Fruit fly (Drosophila melanogaster): Measurements from ENCODE around the gene CG7600.

The CG7600 gene

dm6 chr3L:11227708-11228107, 17.1 kb downstream of the CG7600 start:
- TF ChIP-seq Crg-1 (GFP tag; optimal IDR thresholded peaks at IDR 0.05) (no peak), CG11617 (GFP tag; optimal IDR thresholded peaks at IDR 0.05) (no peak), bab1 (GFP tag; optimal IDR thresholded peaks at IDR 0.05) (no peak), CG7101 (tag; optimal IDR thresholded peaks at IDR 0.05) (no peak), CG1620 (GFP tag; optimal IDR thresholded peaks at IDR 0.05) (no peak), ovo (GFP tag; optimal IDR thresholded peaks at IDR 0.05) (no peak), CG14711 (tag; optimal IDR thresholded peaks at IDR 0.05) (no peak), Hr96 (GFP tag; optimal IDR thresholded peaks at IDR 0.05) (no peak)

- TF ChIP-seq cic (GFP tag; optimal IDR thresholded peaks at IDR 0.05) (no peak), CG33017 (tag; optimal IDR thresholded peaks at IDR 0.05) (no peak), kay (GFP tag; ENCODE audit: borderline replicate concordance) (peak; percentile 43), CG7045 (GFP tag; optimal IDR thresholded peaks at IDR 0.05) (no peak)
Observed at dm6 chr3L:11233547-11233946, 23.0 kb downstream of the CG7600 start.

DNA sequence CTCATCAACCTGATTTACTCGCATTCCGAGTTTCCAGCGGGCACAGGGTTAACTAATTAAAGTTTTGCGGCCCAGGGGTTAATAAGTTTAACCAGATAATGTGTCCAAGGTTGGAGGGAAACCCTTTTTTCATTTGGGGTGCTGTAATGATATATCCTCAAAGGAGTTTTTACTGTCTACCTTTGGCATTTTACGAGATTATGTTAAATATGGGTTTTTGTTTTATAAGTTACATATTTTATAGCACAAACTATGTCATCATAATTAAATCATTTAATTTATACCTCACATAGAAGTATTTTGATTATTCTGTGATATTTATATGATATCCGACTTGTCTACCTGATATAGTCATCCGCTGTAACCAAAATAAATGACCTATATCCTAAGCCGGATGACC, 25.5 kb downstream of the CG7600 start, which contains the start of gene Ir68a:
Ir68a (minus strand) TSS at position 101 of the 400 bp plus-strand sequence.
- TF ChIP-seq Clk (GFP tag; optimal IDR thresholded peaks at IDR 0.05) (no peak), Hr96 (GFP tag; optimal IDR thresholded peaks at IDR 0.05) (no peak), kay (GFP tag; ENCODE audit: borderline replicate concordance) (no peak), tj (GFP tag; optimal IDR thresholded peaks at IDR 0.05) (no peak), toe (GFP tag; optimal IDR thresholded peaks at IDR 0.05) (no peak), cnc (optimal IDR thresholded peaks at IDR 0.05) (no peak), pad (GFP tag; optimal IDR thresholded peaks at IDR 0.05) (no peak), CG12768 (GFP tag; optimal IDR thresholded peaks at IDR 0.05) (no peak), Crg-1 (GFP tag; optimal IDR thresholded peaks at IDR 0.05) (no peak), CG1620 (GFP tag; optimal IDR thresholded peaks at IDR 0.05) (no peak), CG7045 (GFP tag; optimal IDR thresholded peaks at IDR 0.05) (no peak), cic (GFP tag; optimal IDR thresholded peaks at IDR 0.05) (no peak), CG14711 (tag; optimal IDR thresholded peaks at IDR 0.05) (no peak), CG7101 (tag; optimal IDR thresholded peaks at IDR 0.05) (no peak), Mnt (GFP tag; optimal IDR thresholded peaks at IDR 0.05) (no peak), CG11617 (GFP tag; optimal IDR thresholded peaks at IDR 0.05) (no peak), CG33017 (tag; optimal IDR thresholded peaks at IDR 0.05) (no peak)

DNA sequence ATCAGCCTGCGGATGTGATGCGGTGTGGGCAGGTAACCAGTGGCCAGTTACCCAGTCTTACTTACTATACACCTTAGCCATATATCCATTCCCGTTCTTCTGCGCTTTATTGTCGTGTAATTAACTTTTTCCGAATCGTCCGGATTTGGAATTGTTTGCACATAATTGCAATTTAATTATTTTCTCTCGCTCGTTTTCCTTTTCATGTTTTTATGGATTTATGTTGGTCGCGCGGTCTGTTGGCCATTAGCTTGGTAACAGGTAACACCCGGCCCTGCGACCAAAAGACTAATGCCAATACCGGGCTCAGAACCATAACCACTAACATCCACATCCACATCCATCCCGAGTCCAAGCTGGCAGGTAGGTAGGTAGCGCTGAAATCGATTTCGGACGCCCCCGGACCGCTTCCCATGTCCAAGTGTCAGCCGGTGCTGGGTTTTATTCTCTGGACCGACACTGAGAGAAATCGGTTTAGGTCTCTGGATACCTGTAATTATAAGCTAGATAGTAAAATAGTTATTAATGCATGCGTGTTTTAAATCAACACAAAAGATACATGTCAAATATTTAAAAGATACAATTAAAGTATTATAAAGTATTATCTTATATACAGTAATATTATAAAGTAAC, 26.7 kb downstream of the CG7600 start:
- TF ChIP-seq CG12768 (GFP tag; optimal IDR thresholded peaks at IDR 0.05) (no peak), CG7045 (GFP tag; optimal IDR thresholded peaks at IDR 0.05) (no peak), ovo (GFP tag; optimal IDR thresholded peaks at IDR 0.05) (no peak), pad (GFP tag; optimal IDR thresholded peaks at IDR 0.05) (no peak), CG7101 (tag; optimal IDR thresholded peaks at IDR 0.05) (no peak), cnc (optimal IDR thresholded peaks at IDR 0.05) (no peak), kay (GFP tag; ENCODE audit: borderline replicate concordance) (no peak), Crg-1 (GFP tag; optimal IDR thresholded peaks at IDR 0.05) (no peak), Clk (GFP tag; optimal IDR thresholded peaks at IDR 0.05) (no peak), toe (GFP tag; optimal IDR thresholded peaks at IDR 0.05) (no peak), tj (GFP tag; optimal IDR thresholded peaks at IDR 0.05) (no peak), CG14711 (tag; optimal IDR thresholded peaks at IDR 0.05) (no peak), CG11617 (GFP tag; optimal IDR thresholded peaks at IDR 0.05) (no peak), CG5204 (GFP tag; optimal IDR thresholded peaks at IDR 0.05) (no peak), CG1620 (GFP tag; optimal IDR thresholded peaks at IDR 0.05) (no peak), cic (GFP tag; optimal IDR thresholded peaks at IDR 0.05) (no peak), bab1 (GFP tag; optimal IDR thresholded peaks at IDR 0.05) (no peak), Hr96 (GFP tag; optimal IDR thresholded peaks at IDR 0.05) (no peak), Mnt (GFP tag; optimal IDR thresholded peaks at IDR 0.05) (no peak)

dm6 chr3L:11239191-11239641, 28.6 kb downstream of the CG7600 start:
- TF ChIP-seq Clk (GFP tag; optimal IDR thresholded peaks at IDR 0.05), result no peak
- no peak for TF ChIP-seq CG14711 (tag; optimal IDR thresholded peaks at IDR 0.05)
- peak; percentile 80 for TF ChIP-seq cic (GFP tag; optimal IDR thresholded peaks at IDR 0.05)
- peak; percentile 78 for TF ChIP-seq tj (GFP tag; optimal IDR thresholded peaks at IDR 0.05)
- peak; percentile 7 for TF ChIP-seq CG33017 (tag; optimal IDR thresholded peaks at IDR 0.05)
- no peak for TF ChIP-seq CG1620 (GFP tag; optimal IDR thresholded peaks at IDR 0.05)
- peak; percentile 85 for TF ChIP-seq kay (GFP tag; ENCODE audit: borderline replicate concordance)
- no peak for TF ChIP-seq bab1 (GFP tag; optimal IDR thresholded peaks at IDR 0.05)
- peak; percentile 49 for TF ChIP-seq CG12768 (GFP tag; optimal IDR thresholded peaks at IDR 0.05)
- no peak for TF ChIP-seq cnc (optimal IDR thresholded peaks at IDR 0.05)
- TF ChIP-seq pad (GFP tag; optimal IDR thresholded peaks at IDR 0.05), result no peak

dm6 chr3L:11241949-11242348, 31.4 kb downstream of the CG7600 start:
- TF ChIP-seq CG7101 (tag; optimal IDR thresholded peaks at IDR 0.05) (peak; percentile 1), cic (GFP tag; optimal IDR thresholded peaks at IDR 0.05) (peak; percentile 30), bab1 (GFP tag; optimal IDR thresholded peaks at IDR 0.05) (no peak), Crg-1 (GFP tag; optimal IDR thresholded peaks at IDR 0.05) (no peak), CG1620 (GFP tag; optimal IDR thresholded peaks at IDR 0.05) (no peak), tj (GFP tag; optimal IDR thresholded peaks at IDR 0.05) (no peak), toe (GFP tag; optimal IDR thresholded peaks at IDR 0.05) (no peak)

Measured in whole organism, adult.